Worm (Caenorhabditis elegans) whole organism, late embryonic: Measurements from ENCODE around the gene pcn-1.

Experiments used
- C38D4.7 ChIP-seq: fragments of 200-800 bp; sonication (Bioruptor generic); optimal IDR thresholded peaks from 2 replicates; lab custom pipeline; 2018; ENCODE audit warnings: mild to moderate bottlenecking, missing genetic modification characterization, moderate library complexity, missing compliant biosample characterization
- ahr-1 ChIP-seq: sonication (generic microtip); optimal IDR thresholded peaks from 2 replicates; lab custom pipeline; 2016; ENCODE audit warnings: missing genetic modification characterization, missing compliant biosample characterization
- ceh-18 ChIP-seq: sonication (generic microtip); optimal IDR thresholded peaks from 2 replicates; lab custom pipeline; 2016; ENCODE audit warnings: missing genetic modification characterization, missing compliant biosample characterization
- ceh-19 ChIP-seq: fragments of 200-800 bp; sonication (Bioruptor generic); optimal IDR thresholded peaks from 2 replicates; lab custom pipeline; 2018; ENCODE audit warnings: mild to moderate bottlenecking, missing genetic modification characterization, missing compliant biosample characterization
- ceh-45 ChIP-seq: fragments of 200-800 bp; sonication (Bioruptor generic); IDR thresholded peaks from 2 replicates; pipeline ENCODE4 v1.3.6; 2022; ENCODE audit warnings: missing genetic modification reagents, missing genetic modification characterization, missing compliant biosample characterization
- ceh-9 ChIP-seq: sonication (generic microtip); optimal IDR thresholded peaks from 2 replicates; lab custom pipeline; 2016; ENCODE audit warnings: mild to moderate bottlenecking, missing genetic modification characterization, inconsistent platforms, missing compliant biosample characterization
- dmd-4 ChIP-seq: sonication (generic microtip); optimal IDR thresholded peaks from 2 replicates; lab custom pipeline; 2016; ENCODE audit warnings: borderline replicate concordance, missing genetic modification characterization, missing compliant biosample characterization
- dve-1 ChIP-seq: sonication (generic microtip); optimal IDR thresholded peaks from 2 replicates; lab custom pipeline; 2017; ENCODE audit warnings: antibody characterized with exemption, mild to moderate bottlenecking, missing genetic modification characterization, missing compliant biosample characterization
- elt-4 ChIP-seq: sonication (generic microtip); optimal IDR thresholded peaks from 2 replicates; lab custom pipeline; 2016; ENCODE audit warnings: missing genetic modification characterization, missing compliant biosample characterization
- fax-1 ChIP-seq: sonication (generic microtip); optimal IDR thresholded peaks from 2 replicates; lab custom pipeline; 2016; ENCODE audit warnings: missing genotype, missing genetic modification characterization, missing compliant biosample characterization
- fkh-10 ChIP-seq: fragments of 150-350 bp; optimal IDR thresholded peaks from 2 replicates; lab custom pipeline; 2014; ENCODE audit warnings: missing biosample characterization, missing genetic modification reagents, missing genetic modification characterization
- gmeb-2 ChIP-seq: sonication (generic microtip); optimal IDR thresholded peaks from 2 replicates; lab custom pipeline; 2016; ENCODE audit warnings: missing genetic modification characterization, inconsistent platforms, missing compliant biosample characterization
- hlh-13 ChIP-seq: fragments of 200-800 bp; sonication (Bioruptor generic); optimal IDR thresholded peaks from 2 replicates; lab custom pipeline; 2018; ENCODE audit warnings: mild to moderate bottlenecking, missing genetic modification characterization, missing compliant biosample characterization
- hlh-30 ChIP-seq: sonication (generic microtip); optimal IDR thresholded peaks from 2 replicates; lab custom pipeline; 2017; ENCODE audit warnings: antibody characterized with exemption, missing genetic modification characterization, missing compliant biosample characterization; ENCODE audit not compliant: insufficient read depth
- hlh-6 ChIP-seq: sonication (generic microtip); optimal IDR thresholded peaks from 2 replicates; lab custom pipeline; 2016; ENCODE audit warnings: missing genotype, missing genetic modification characterization, missing compliant biosample characterization
- hlh-8 ChIP-seq: sonication (generic microtip); optimal IDR thresholded peaks from 2 replicates; lab custom pipeline; 2016; ENCODE audit warnings: missing genotype, missing genetic modification characterization, missing compliant biosample characterization
- lim-6 ChIP-seq: sonication (generic microtip); optimal IDR thresholded peaks from 2 replicates; lab custom pipeline; 2016; ENCODE audit warnings: missing genetic modification characterization, missing compliant biosample characterization
- lin-11 ChIP-seq: fragments of 200-800 bp; sonication (Bioruptor generic); optimal IDR thresholded peaks from 2 replicates; lab custom pipeline; 2018; ENCODE audit warnings: mild to moderate bottlenecking, missing genetic modification characterization, missing compliant biosample characterization
- madf-2 ChIP-seq: sonication (generic microtip); optimal IDR thresholded peaks from 2 replicates; lab custom pipeline; 2017; ENCODE audit warnings: missing genetic modification characterization, missing compliant biosample characterization
- mec-3 ChIP-seq: sonication (generic microtip); optimal IDR thresholded peaks from 2 replicates; lab custom pipeline; 2016; ENCODE audit warnings: borderline replicate concordance, missing genetic modification characterization, missing compliant biosample characterization
- nhr-232 ChIP-seq: sonication (generic microtip); optimal IDR thresholded peaks from 2 replicates; lab custom pipeline; 2016; ENCODE audit warnings: missing genetic modification characterization, missing compliant biosample characterization
- npax-4 ChIP-seq: sonication (generic microtip); optimal IDR thresholded peaks from 2 replicates; lab custom pipeline; 2016; ENCODE audit warnings: missing genetic modification characterization, missing compliant biosample characterization
- odd-2 ChIP-seq: sonication (generic microtip); optimal IDR thresholded peaks from 2 replicates; lab custom pipeline; 2017; ENCODE audit warnings: antibody characterized with exemption, mild to moderate bottlenecking, missing genetic modification characterization, missing compliant biosample characterization
- pat-9 ChIP-seq: fragments of 200-800 bp; sonication (Bioruptor generic); optimal IDR thresholded peaks from 2 replicates; lab custom pipeline; 2018; ENCODE audit warnings: mild to moderate bottlenecking, missing genetic modification characterization, moderate library complexity, missing compliant biosample characterization
- pha-4 ChIP-seq: fragments of 150-350 bp; optimal IDR thresholded peaks from 2 replicates; lab custom pipeline; 2018; ENCODE audit warnings: missing biosample characterization, missing genetic modification reagents, missing genetic modification characterization
- pqm-1 ChIP-seq: sonication (generic microtip); optimal IDR thresholded peaks from 2 replicates; lab custom pipeline; 2016; ENCODE audit warnings: missing genetic modification characterization, missing compliant biosample characterization
- ref-2 ChIP-seq: sonication (generic microtip); optimal IDR thresholded peaks from 2 replicates; lab custom pipeline; 2016; ENCODE audit warnings: missing genetic modification characterization, missing compliant biosample characterization
- rnt-1 ChIP-seq: sonication (generic microtip); optimal IDR thresholded peaks from 2 replicates; lab custom pipeline; 2016; ENCODE audit warnings: missing genetic modification characterization, missing compliant biosample characterization
- sdc-2 ChIP-seq: sonication (generic microtip); optimal IDR thresholded peaks from 2 replicates; lab custom pipeline; 2016; ENCODE audit warnings: missing genotype, missing genetic modification characterization, missing compliant biosample characterization
- sox-4 ChIP-seq: sonication (generic microtip); optimal IDR thresholded peaks from 2 replicates; lab custom pipeline; 2017; ENCODE audit warnings: mild to moderate bottlenecking, missing genetic modification characterization, inconsistent platforms, missing compliant biosample characterization
- syd-9 ChIP-seq: sonication (generic microtip); optimal IDR thresholded peaks from 2 replicates; lab custom pipeline; 2016; ENCODE audit warnings: mild to moderate bottlenecking, missing genetic modification characterization, moderate library complexity, missing compliant biosample characterization
- tbx-7 ChIP-seq: sonication (generic microtip); optimal IDR thresholded peaks from 2 replicates; lab custom pipeline; 2016; ENCODE audit warnings: missing genotype, missing genetic modification characterization, missing compliant biosample characterization
- ttx-3 ChIP-seq: sonication (generic microtip); optimal IDR thresholded peaks from 2 replicates; lab custom pipeline; 2016; ENCODE audit warnings: missing genetic modification reagents, missing genetic modification characterization, missing compliant biosample characterization
- zip-5 ChIP-seq: sonication (generic microtip); optimal IDR thresholded peaks from 2 replicates; lab custom pipeline; 2016; ENCODE audit warnings: missing genetic modification characterization, missing compliant biosample characterization
- ztf-16 ChIP-seq: sonication (generic microtip); optimal IDR thresholded peaks from 2 replicates; lab custom pipeline; 2017; ENCODE audit warnings: missing genetic modification characterization, missing compliant biosample characterization

pcn-1 gene

DNA sequence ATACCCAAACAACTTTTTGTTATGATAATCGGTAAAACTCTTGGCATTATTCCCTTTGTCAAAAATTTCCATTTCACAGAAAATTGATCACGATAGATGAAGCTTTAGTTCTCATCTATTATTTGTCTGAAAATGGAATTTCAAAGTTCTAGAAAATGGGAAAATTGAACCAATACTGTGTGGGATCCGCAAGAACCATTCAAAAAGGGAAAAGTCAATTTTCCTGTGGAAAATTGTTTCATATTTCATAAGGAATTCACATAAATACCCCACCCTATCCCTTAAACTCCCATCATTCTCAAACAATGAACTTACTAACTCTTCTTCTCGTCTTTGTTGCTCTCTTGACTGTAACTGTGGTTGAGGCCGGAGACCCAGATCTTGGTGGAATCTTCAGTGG is 31.6 kb upstream of the pcn-1 start, which contains the start of the genes C35B1.9 and C35B1.3:
Gene C35B1.9 (minus strand): TSS at position 101 of the 400 bp plus-strand sequence.
Gene C35B1.3 (plus strand): TSS at position 306 of the 400 bp plus-strand sequence.
- TF ChIP-seq lim-6 (tag; lab: Kevin White, UChicago) (no peak), C38D4.7 (GFP tag; lab: Kevin White, UChicago) (no peak), ttx-3 (tag; lab: Kevin White, UChicago) (no peak), rnt-1 (tag; lab: Kevin White, UChicago) (no peak), elt-4 (tag; lab: Kevin White, UChicago) (no peak), pha-4 (tag; lab: Kevin White, UChicago) (no peak), ceh-45 (GFP tag; lab: Robert Waterston, UW) (no peak), gmeb-2 (no peak), syd-9 (tag; lab: Kevin White, UChicago) (no peak), npax-4 (tag; lab: Kevin White, UChicago) (no peak), sdc-2 (tag; lab: Kevin White, UChicago) (no peak), dve-1 (tag; lab: Kevin White, UChicago) (no peak), nhr-232 (tag; lab: Kevin White, UChicago) (no peak), tbx-7 (tag; lab: Kevin White, UChicago) (no peak), fkh-10 (GFP tag; lab: Kevin White, UChicago) (no peak), ceh-18 (tag; lab: Kevin White, UChicago) (no peak), ceh-9 (tag; lab: Kevin White, UChicago) (no peak)
- TF ChIP-seq, all 69 proteins: peak for 0

- TF ChIP-seq sox-4 (tag; lab: Kevin White, UChicago) (no peak), madf-2 (no peak), fkh-10 (GFP tag; lab: Kevin White, UChicago) (no peak), ztf-16 (tag; lab: Kevin White, UChicago) (no peak), ref-2 (tag; lab: Kevin White, UChicago) (no peak), pqm-1 (tag; lab: Kevin White, UChicago) (no peak), syd-9 (tag; lab: Kevin White, UChicago) (no peak), fax-1 (tag; lab: Kevin White, UChicago) (no peak), dmd-4 (tag; lab: Kevin White, UChicago) (no peak)
- TF ChIP-seq, all 69 proteins: peak for 0
Observed at ce11 chrIV:4079514-4079913, 30.3 kb upstream of the pcn-1 start, which contains the start of gene C35B1.4. TSS of gene C35B1.4 (plus strand) at chrIV:4079814.

DNA sequence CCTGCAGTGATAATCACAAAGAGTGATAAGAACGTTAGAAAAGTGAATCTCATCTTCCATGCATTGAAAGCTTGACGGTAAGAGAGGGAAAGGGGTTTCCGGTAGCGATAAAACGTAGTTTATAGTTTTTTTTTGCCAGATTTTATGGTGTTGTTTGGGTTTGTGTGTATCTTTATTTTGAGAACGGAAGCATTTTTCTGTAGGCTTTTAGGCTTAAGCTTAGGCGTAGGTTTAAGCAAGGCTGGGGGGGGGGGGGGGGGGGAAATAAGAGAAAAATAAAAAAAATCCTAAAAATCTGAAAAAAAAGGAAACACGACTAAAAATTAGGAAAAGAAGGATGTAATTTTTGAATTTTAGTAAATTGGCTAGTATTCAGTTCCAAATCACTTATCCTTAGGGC is 29.7 kb upstream of the pcn-1 start, which contains the start of gene C35B1.8:
Gene C35B1.8 (minus strand): TSS at position 101 of the 400 bp plus-strand sequence.
- TF ChIP-seq C38D4.7 (GFP tag; lab: Kevin White, UChicago) = no peak
- TF ChIP-seq hlh-6 (tag; lab: Kevin White, UChicago) = no peak
- no peak for TF ChIP-seq hlh-30 (tag; lab: Kevin White, UChicago)
- no peak for TF ChIP-seq syd-9 (tag; lab: Kevin White, UChicago)
- no peak for TF ChIP-seq zip-5 (tag; lab: Kevin White, UChicago)
- no peak for TF ChIP-seq tbx-7 (tag; lab: Kevin White, UChicago)
- no peak for TF ChIP-seq hlh-8 (tag; lab: Kevin White, UChicago)
- TF ChIP-seq hlh-13 (GFP tag; lab: Kevin White, UChicago) = no peak
- no peak for TF ChIP-seq odd-2
- TF ChIP-seq gmeb-2 = no peak
- no peak for TF ChIP-seq mec-3 (tag; lab: Kevin White, UChicago)
- TF ChIP-seq ceh-19 (GFP tag; lab: Kevin White, UChicago) = no peak
- no peak for TF ChIP-seq dmd-4 (tag; lab: Kevin White, UChicago)
- no peak for TF ChIP-seq pat-9 (tag; lab: Kevin White, UChicago)
- TF ChIP-seq ceh-9 (tag; lab: Kevin White, UChicago) = no peak
- no peak for TF ChIP-seq ahr-1 (tag; lab: Kevin White, UChicago)
- TF ChIP-seq lim-6 (tag; lab: Kevin White, UChicago) = no peak
- no peak for TF ChIP-seq lin-11 (tag; lab: Kevin White, UChicago)
- TF ChIP-seq sdc-2 (tag; lab: Kevin White, UChicago) = no peak
